Fruit fly (Drosophila melanogaster): ENCODE results near the gene SerRS.

Gene SerRS

dm6 chr2L:3083510-3083909 is 46.3 kb upstream of the SerRS start:
- TF ChIP-seq fru (GFP tag; optimal IDR thresholded peaks at IDR 0.05) (no peak), Dif (GFP tag; optimal IDR thresholded peaks at IDR 0.05; ENCODE audit: partially characterized antibody) (no peak), pan (optimal IDR thresholded peaks at IDR 0.05) (no peak), br (GFP tag; optimal IDR thresholded peaks at IDR 0.05) (no peak), Hr78 (GFP tag; optimal IDR thresholded peaks at IDR 0.05) (no peak), N (GFP tag; optimal IDR thresholded peaks at IDR 0.05) (no peak), CG32264 (GFP tag; optimal IDR thresholded peaks at IDR 0.05) (no peak), dl (GFP tag; optimal IDR thresholded peaks at IDR 0.05; ENCODE audit: insufficient read depth in 1 of 2, partially characterized antibody in 2 of 2) (no peak), Jra (GFP tag; optimal IDR thresholded peaks at IDR 0.05) (no peak), GATAd (GFP tag; optimal IDR thresholded peaks at IDR 0.05) (no peak), sage (GFP tag; optimal IDR thresholded peaks at IDR 0.05) (no peak), usp (GFP tag; optimal IDR thresholded peaks at IDR 0.05) (no peak), dsf (GFP tag; optimal IDR thresholded peaks at IDR 0.05; ENCODE audit: borderline replicate concordance) (no peak)

- no peak for TF ChIP-seq HLH106 (tag; optimal IDR thresholded peaks at IDR 0.05)
- TF ChIP-seq pan (optimal IDR thresholded peaks at IDR 0.05): no peak
- no peak for TF ChIP-seq brk (GFP tag; optimal IDR thresholded peaks at IDR 0.05)
- no peak for TF ChIP-seq Hr83 (GFP tag; optimal IDR thresholded peaks at IDR 0.05; ENCODE audit: poor library complexity, severe bottlenecking)
These were observed 45.7 kb upstream of the SerRS start for dm6 chr2L:3082895-3083294.

- TF ChIP-seq Dif (GFP tag; optimal IDR thresholded peaks at IDR 0.05; ENCODE audit: partially characterized antibody): no peak
- TF ChIP-seq CG9705 (GFP tag; optimal IDR thresholded peaks at IDR 0.05): no peak
- no peak for TF ChIP-seq Mio (GFP tag; optimal IDR thresholded peaks at IDR 0.05)
- TF ChIP-seq Abd-B (GFP tag; optimal IDR thresholded peaks at IDR 0.05): no peak
- no peak for TF ChIP-seq pan (optimal IDR thresholded peaks at IDR 0.05)
- no peak for TF ChIP-seq Hnf4 (GFP tag; optimal IDR thresholded peaks at IDR 0.05)
- no peak for TF ChIP-seq Sp1 (GFP tag; optimal IDR thresholded peaks at IDR 0.05)
- no peak for TF ChIP-seq lola (GFP tag; optimal IDR thresholded peaks at IDR 0.05)
These were observed 41.5 kb upstream of the SerRS start for dm6 chr2L:3078741-3079140.

- no peak for TF ChIP-seq pan (optimal IDR thresholded peaks at IDR 0.05)
- no peak for TF ChIP-seq Vsx2 (GFP tag; optimal IDR thresholded peaks at IDR 0.05; ENCODE audit: partially characterized antibody)
- no peak for TF ChIP-seq CG32264 (GFP tag; optimal IDR thresholded peaks at IDR 0.05)
- TF ChIP-seq Hnf4 (GFP tag; optimal IDR thresholded peaks at IDR 0.05): no peak
- no peak for TF ChIP-seq dl (GFP tag; optimal IDR thresholded peaks at IDR 0.05; ENCODE audit: insufficient read depth in 1 of 2, partially characterized antibody in 2 of 2)
- TF ChIP-seq fru (GFP tag; optimal IDR thresholded peaks at IDR 0.05): no peak
- TF ChIP-seq dmrt93B (GFP tag; optimal IDR thresholded peaks at IDR 0.05): no peak
- TF ChIP-seq CG9705 (GFP tag; optimal IDR thresholded peaks at IDR 0.05): no peak
- no peak for TF ChIP-seq usp (GFP tag; optimal IDR thresholded peaks at IDR 0.05)
- TF ChIP-seq sage (GFP tag; optimal IDR thresholded peaks at IDR 0.05): no peak
- no peak for TF ChIP-seq Rel (GFP tag; optimal IDR thresholded peaks at IDR 0.05)
- TF ChIP-seq Rel (tag; optimal IDR thresholded peaks at IDR 0.05): no peak
- no peak for TF ChIP-seq GATAd (GFP tag; optimal IDR thresholded peaks at IDR 0.05)
- no peak for TF ChIP-seq foxo (GFP tag; optimal IDR thresholded peaks at IDR 0.05)
- no peak for TF ChIP-seq jim (GFP tag; optimal IDR thresholded peaks at IDR 0.05)
- TF ChIP-seq CrebA (GFP tag; optimal IDR thresholded peaks at IDR 0.05; ENCODE audit: borderline replicate concordance): no peak
- no peak for TF ChIP-seq tai (GFP tag; optimal IDR thresholded peaks at IDR 0.05)
- no peak for TF ChIP-seq N (GFP tag; optimal IDR thresholded peaks at IDR 0.05)
- TF ChIP-seq dsf (GFP tag; optimal IDR thresholded peaks at IDR 0.05; ENCODE audit: borderline replicate concordance): no peak
These were observed 22.4 kb upstream of the SerRS start for dm6 chr2L:3059624-3059919.

dm6 chr2L:3058772-3059623 is 21.8 kb upstream of the SerRS start:
- TF ChIP-seq usp (GFP tag; optimal IDR thresholded peaks at IDR 0.05) (no peak), brk (GFP tag; optimal IDR thresholded peaks at IDR 0.05) (no peak), woc (GFP tag; optimal IDR thresholded peaks at IDR 0.05) (peak; percentile 10), HLH106 (tag; optimal IDR thresholded peaks at IDR 0.05) (peak; percentile 4), Dfd (GFP tag; optimal IDR thresholded peaks at IDR 0.05) (no peak), br (GFP tag; optimal IDR thresholded peaks at IDR 0.05) (peak; percentile 19), tai (GFP tag; optimal IDR thresholded peaks at IDR 0.05) (no peak), N (GFP tag; optimal IDR thresholded peaks at IDR 0.05) (no peak), dsf (GFP tag; optimal IDR thresholded peaks at IDR 0.05; ENCODE audit: borderline replicate concordance) (no peak), Hr83 (GFP tag; optimal IDR thresholded peaks at IDR 0.05; ENCODE audit: poor library complexity, severe bottlenecking) (no peak), rgr (GFP tag; optimal IDR thresholded peaks at IDR 0.05) (peak; percentile 18), Jra (GFP tag; optimal IDR thresholded peaks at IDR 0.05) (no peak), foxo (GFP tag; optimal IDR thresholded peaks at IDR 0.05) (peak in 1 of 2 experiments; percentile 51), Sp1 (GFP tag; optimal IDR thresholded peaks at IDR 0.05) (no peak), sv (GFP tag; optimal IDR thresholded peaks at IDR 0.05) (no peak), Vsx2 (GFP tag; optimal IDR thresholded peaks at IDR 0.05; ENCODE audit: partially characterized antibody) (no peak), fru (GFP tag; optimal IDR thresholded peaks at IDR 0.05) (no peak), Dif (GFP tag; optimal IDR thresholded peaks at IDR 0.05; ENCODE audit: partially characterized antibody) (no peak), Hr78 (GFP tag; optimal IDR thresholded peaks at IDR 0.05) (no peak), Rel (GFP tag; optimal IDR thresholded peaks at IDR 0.05) (no peak), Rel (tag; optimal IDR thresholded peaks at IDR 0.05) (no peak), Mio (GFP tag; optimal IDR thresholded peaks at IDR 0.05) (no peak), Abd-B (GFP tag; optimal IDR thresholded peaks at IDR 0.05) (no peak), CG32264 (GFP tag; optimal IDR thresholded peaks at IDR 0.05) (no peak), h (GFP tag; optimal IDR thresholded peaks at IDR 0.05) (peak; percentile 38), OdsH (GFP tag; optimal IDR thresholded peaks at IDR 0.05) (peak; percentile 21), dl (GFP tag; optimal IDR thresholded peaks at IDR 0.05; ENCODE audit: insufficient read depth in 1 of 2, partially characterized antibody in 2 of 2) (no peak), sage (GFP tag; optimal IDR thresholded peaks at IDR 0.05) (no peak)
